Worm (Caenorhabditis elegans) whole organism, L4 larva: ENCODE measurements around the gene ttr-33.
A peak's percentile ranks its signal among the peaks of the same experiment; 100 is the strongest.

Source experiments
- D1046.2 ChIP-seq: fragments of 200-800 bp; sonication (Bioruptor generic); IDR thresholded peaks from 2 replicates; pipeline ENCODE4 v1.3.6; 2022; ENCODE audit warnings: missing genetic modification characterization, missing compliant biosample characterization
- aha-1 ChIP-seq: fragments of 150-350 bp; peaks from one replicate; lab custom pipeline; 2014; ENCODE audit warnings: missing biosample characterization, missing genetic modification characterization
- aly-2 ChIP-seq: sonication (generic microtip); optimal IDR thresholded peaks from 2 replicates; lab custom pipeline; 2018; ENCODE audit warnings: missing biosample characterization, missing genetic modification characterization
- cey-2 ChIP-seq: sonication (generic microtip); optimal IDR thresholded peaks from 3 replicates; lab custom pipeline; 2017; ENCODE audit warnings: missing genetic modification characterization, mild to moderate bottlenecking, missing compliant biosample characterization, antibody characterized with exemption, borderline replicate concordance; ENCODE audit not compliant: insufficient read depth
- dpl-1 ChIP-seq: fragments of 150-350 bp; optimal IDR thresholded peaks from 2 replicates; lab custom pipeline; 2014; ENCODE audit warnings: missing biosample characterization, missing genetic modification reagents, missing genetic modification characterization
- egl-27 ChIP-seq: sonication (generic microtip); optimal IDR thresholded peaks from 3 replicates; lab custom pipeline; 2017; ENCODE audit warnings: missing biosample characterization, missing genetic modification reagents, missing genetic modification characterization
- lsy-2 ChIP-seq, 2 experiments: fragments of 150-350 bp in 1 of 2; sonication (generic microtip) in 1 of 2; optimal IDR thresholded peaks; 2 replicates each; lab custom pipeline; 2014 to 2017; ENCODE audit warnings: missing biosample characterization in 2 of 2, missing genetic modification characterization in 2 of 2
- nhr-102 ChIP-seq: sonication (generic microtip); optimal IDR thresholded peaks from 2 replicates; lab custom pipeline; 2016; ENCODE audit warnings: mild to moderate bottlenecking, missing genetic modification characterization, moderate library complexity, missing compliant biosample characterization
- nhr-11 ChIP-seq: fragments of 150-350 bp; optimal IDR thresholded peaks from 2 replicates; lab custom pipeline; 2014; ENCODE audit warnings: missing biosample characterization, missing genetic modification characterization
- nhr-237 ChIP-seq: sonication (generic microtip); optimal IDR thresholded peaks from 2 replicates; lab custom pipeline; 2017; ENCODE audit warnings: missing biosample characterization, missing genetic modification characterization
- nhr-25 ChIP-seq: sonication (generic microtip); optimal IDR thresholded peaks from 2 replicates; lab custom pipeline; 2017; ENCODE audit warnings: missing genetic modification characterization, mild to moderate bottlenecking, missing compliant biosample characterization, antibody characterized with exemption, moderate library complexity, borderline replicate concordance; ENCODE audit not compliant: insufficient read depth
- nhr-6 ChIP-seq: fragments of 150-350 bp; optimal IDR thresholded peaks from 2 replicates; lab custom pipeline; 2014; ENCODE audit warnings: missing biosample characterization, missing genetic modification characterization
- pha-4 ChIP-seq, 2 experiments: fragments of 150-350 bp in 1 of 2; fragments of 200-800 bp in 1 of 2; sonication (Bioruptor generic) in 1 of 2; IDR thresholded peaks in 1 of 2; optimal IDR thresholded peaks in 1 of 2; 2 replicates each; pipeline versions ENCODE4 v1.3.6 to Lab custom; 2014 to 2022; ENCODE audit warnings: missing genetic modification characterization in 2 of 2, missing genetic modification reagents in 2 of 2, missing biosample characterization in 1 of 2, missing compliant biosample characterization in 1 of 2
- unc-130 ChIP-seq: sonication (generic microtip); optimal IDR thresholded peaks from 2 replicates; lab custom pipeline; 2016; ENCODE audit warnings: missing genetic modification reagents, missing genetic modification characterization, missing compliant biosample characterization

DNA sequence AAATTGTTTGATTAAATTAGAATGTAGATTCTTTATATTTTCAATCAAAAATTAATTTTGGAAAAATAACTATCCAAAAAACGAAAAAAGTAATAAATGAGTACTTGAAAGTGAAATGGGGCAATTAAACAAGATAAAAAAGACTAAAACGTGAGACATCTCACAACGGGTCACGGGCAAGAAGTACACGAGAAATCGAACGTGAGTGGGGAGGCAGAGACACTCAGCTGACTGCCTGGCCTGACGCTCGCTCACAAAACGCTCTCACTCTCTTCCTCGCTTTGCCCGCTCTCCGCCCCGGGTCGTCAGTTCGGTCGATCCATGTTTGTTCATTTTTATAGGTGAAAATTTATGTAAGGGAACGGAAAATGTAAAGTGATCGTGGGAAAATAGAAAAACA, 10.5 kb upstream of the ttr-33 start:
- TF ChIP-seq pha-4 (GFP tag; IDR thresholded peaks at IDR 0.05; lab: Robert Waterston, UW): no peak
- TF ChIP-seq pha-4 (tag; optimal IDR thresholded peaks at IDR 0.05; lab: Kevin White, UChicago): no peak
- TF ChIP-seq aly-2 (tag; lab: Kevin White, UChicago): no peak
- TF ChIP-seq unc-130 (GFP tag; lab: Kevin White, UChicago): no peak
- no peak for TF ChIP-seq nhr-25 (tag; lab: Kevin White, UChicago)
- no peak for TF ChIP-seq egl-27 (tag; lab: Kevin White, UChicago)
- TF ChIP-seq aha-1 (tag; lab: Kevin White, UChicago): no peak
- no peak for TF ChIP-seq D1046.2 (GFP tag; lab: Robert Waterston, UW)
- TF ChIP-seq cey-2 (tag; lab: Kevin White, UChicago): no peak
- TF ChIP-seq nhr-11: no peak
- TF ChIP-seq nhr-237: no peak
- TF ChIP-seq nhr-6 (tag; lab: Kevin White, UChicago): no peak
- TF ChIP-seq lsy-2 (tag; optimal IDR thresholded peaks at IDR 0.05; lab: Kevin White, UChicago): peak in 1 of 2 experiments; percentile 16
- no peak for TF ChIP-seq nhr-102 (tag; lab: Kevin White, UChicago)
- no peak for TF ChIP-seq dpl-1 (GFP tag; lab: Kevin White, UChicago)
